Worm (Caenorhabditis elegans) whole organism, late embryonic: ENCODE results near the gene F56D5.9.

Source experiments
- C08G9.2 ChIP-seq: sonication (generic microtip); optimal IDR thresholded peaks from 2 replicates; lab custom pipeline; 2016; ENCODE audit warnings: mild to moderate bottlenecking, missing genetic modification characterization, moderate library complexity, missing compliant biosample characterization
- C38D4.7 ChIP-seq: fragments of 200-800 bp; sonication (Bioruptor generic); optimal IDR thresholded peaks from 2 replicates; lab custom pipeline; 2018; ENCODE audit warnings: mild to moderate bottlenecking, missing genetic modification characterization, moderate library complexity, missing compliant biosample characterization
- F13H6.1 ChIP-seq: sonication (generic microtip); optimal IDR thresholded peaks from 2 replicates; lab custom pipeline; 2016; ENCODE audit warnings: missing genetic modification characterization, missing compliant biosample characterization
- T23F11.4 ChIP-seq: fragments of 200-800 bp; sonication (Bioruptor generic); optimal IDR thresholded peaks from 2 replicates; lab custom pipeline; 2018; ENCODE audit warnings: mild to moderate bottlenecking, missing genetic modification characterization, missing compliant biosample characterization
- ahr-1 ChIP-seq: sonication (generic microtip); optimal IDR thresholded peaks from 2 replicates; lab custom pipeline; 2016; ENCODE audit warnings: missing genetic modification characterization, missing compliant biosample characterization
- ceh-2 ChIP-seq: sonication (generic microtip); optimal IDR thresholded peaks from 2 replicates; lab custom pipeline; 2016; ENCODE audit warnings: missing genotype, missing genetic modification characterization, missing compliant biosample characterization
- ceh-24 ChIP-seq: sonication (generic microtip); optimal IDR thresholded peaks from 2 replicates; lab custom pipeline; 2016; ENCODE audit warnings: mild to moderate bottlenecking, missing genetic modification characterization, missing compliant biosample characterization
- ceh-31 ChIP-seq: sonication (generic microtip); optimal IDR thresholded peaks from 2 replicates; lab custom pipeline; 2016; ENCODE audit warnings: missing genetic modification characterization, missing compliant biosample characterization
- ceh-48 ChIP-seq: sonication (generic microtip); optimal IDR thresholded peaks from 2 replicates; lab custom pipeline; 2016; ENCODE audit warnings: missing genetic modification characterization, inconsistent platforms, missing compliant biosample characterization
- ceh-6 ChIP-seq: fragments of 200-800 bp; sonication (Bioruptor generic); optimal IDR thresholded peaks from 2 replicates; lab custom pipeline; 2018; ENCODE audit warnings: mild to moderate bottlenecking, missing genetic modification characterization, missing compliant biosample characterization
- che-1 ChIP-seq: sonication (generic microtip); optimal IDR thresholded peaks from 2 replicates; lab custom pipeline; 2016; ENCODE audit warnings: mild to moderate bottlenecking, missing genetic modification characterization, missing compliant biosample characterization
- dmd-4 ChIP-seq: sonication (generic microtip); optimal IDR thresholded peaks from 2 replicates; lab custom pipeline; 2016; ENCODE audit warnings: borderline replicate concordance, missing genetic modification characterization, missing compliant biosample characterization
- elt-2 ChIP-seq: sonication (generic microtip); optimal IDR thresholded peaks from 2 replicates; lab custom pipeline; 2016; ENCODE audit warnings: missing genetic modification reagents, missing genetic modification characterization, missing compliant biosample characterization
- ets-4 ChIP-seq: sonication (generic microtip); optimal IDR thresholded peaks from 2 replicates; lab custom pipeline; 2016; ENCODE audit warnings: missing genetic modification characterization, missing compliant biosample characterization
- fax-1 ChIP-seq: sonication (generic microtip); optimal IDR thresholded peaks from 2 replicates; lab custom pipeline; 2016; ENCODE audit warnings: missing genotype, missing genetic modification characterization, missing compliant biosample characterization
- fkh-6 ChIP-seq: sonication (generic microtip); optimal IDR thresholded peaks from 2 replicates; lab custom pipeline; 2016; ENCODE audit warnings: missing genetic modification characterization, missing compliant biosample characterization
- gmeb-2 ChIP-seq: sonication (generic microtip); optimal IDR thresholded peaks from 2 replicates; lab custom pipeline; 2016; ENCODE audit warnings: missing genetic modification characterization, inconsistent platforms, missing compliant biosample characterization
- hlh-13 ChIP-seq: fragments of 200-800 bp; sonication (Bioruptor generic); optimal IDR thresholded peaks from 2 replicates; lab custom pipeline; 2018; ENCODE audit warnings: mild to moderate bottlenecking, missing genetic modification characterization, missing compliant biosample characterization
- hlh-15 ChIP-seq: sonication (generic microtip); optimal IDR thresholded peaks from 2 replicates; lab custom pipeline; 2016; ENCODE audit warnings: missing genetic modification characterization, missing compliant biosample characterization
- hlh-30 ChIP-seq: sonication (generic microtip); optimal IDR thresholded peaks from 2 replicates; lab custom pipeline; 2017; ENCODE audit warnings: antibody characterized with exemption, missing genetic modification characterization, missing compliant biosample characterization; ENCODE audit not compliant: insufficient read depth
- lin-11 ChIP-seq: fragments of 200-800 bp; sonication (Bioruptor generic); optimal IDR thresholded peaks from 2 replicates; lab custom pipeline; 2018; ENCODE audit warnings: mild to moderate bottlenecking, missing genetic modification characterization, missing compliant biosample characterization
- madf-2 ChIP-seq: sonication (generic microtip); optimal IDR thresholded peaks from 2 replicates; lab custom pipeline; 2017; ENCODE audit warnings: missing genetic modification characterization, missing compliant biosample characterization
- nfya-1 ChIP-seq: sonication (generic microtip); optimal IDR thresholded peaks from 2 replicates; lab custom pipeline; 2017; ENCODE audit warnings: missing genetic modification characterization, mild to moderate bottlenecking, missing compliant biosample characterization, antibody characterized with exemption, moderate library complexity
- nhr-11 ChIP-seq: fragments of 150-350 bp; optimal IDR thresholded peaks from 2 replicates; lab custom pipeline; 2014; ENCODE audit warnings: missing biosample characterization, missing genetic modification characterization
- npax-4 ChIP-seq: sonication (generic microtip); optimal IDR thresholded peaks from 2 replicates; lab custom pipeline; 2016; ENCODE audit warnings: missing genetic modification characterization, missing compliant biosample characterization
- pat-9 ChIP-seq: fragments of 200-800 bp; sonication (Bioruptor generic); optimal IDR thresholded peaks from 2 replicates; lab custom pipeline; 2018; ENCODE audit warnings: mild to moderate bottlenecking, missing genetic modification characterization, moderate library complexity, missing compliant biosample characterization
- pax-1 ChIP-seq: fragments of 150-350 bp; optimal IDR thresholded peaks from 2 replicates; lab custom pipeline; 2014; ENCODE audit warnings: missing biosample characterization, missing genetic modification characterization
- pqm-1 ChIP-seq: sonication (generic microtip); optimal IDR thresholded peaks from 2 replicates; lab custom pipeline; 2016; ENCODE audit warnings: missing genetic modification characterization, missing compliant biosample characterization
- ref-2 ChIP-seq: sonication (generic microtip); optimal IDR thresholded peaks from 2 replicates; lab custom pipeline; 2016; ENCODE audit warnings: missing genetic modification characterization, missing compliant biosample characterization
- sox-2 ChIP-seq: fragments of 200-800 bp; sonication (Bioruptor generic); IDR thresholded peaks from 2 replicates; pipeline ENCODE4 v1.3.6; 2022; ENCODE audit warnings: missing genetic modification reagents, missing genetic modification characterization, missing compliant biosample characterization
- tbx-2 ChIP-seq: sonication (generic microtip); optimal IDR thresholded peaks from 2 replicates; lab custom pipeline; 2016; ENCODE audit warnings: missing genetic modification characterization, missing compliant biosample characterization
- unc-42 ChIP-seq: sonication (generic microtip); optimal IDR thresholded peaks from 2 replicates; lab custom pipeline; 2016; ENCODE audit warnings: missing genotype, missing genetic modification characterization, missing compliant biosample characterization
- unc-86 ChIP-seq: sonication (generic microtip); optimal IDR thresholded peaks from 2 replicates; lab custom pipeline; 2016; ENCODE audit warnings: missing genetic modification characterization, missing compliant biosample characterization

F56D5.9 gene

DNA sequence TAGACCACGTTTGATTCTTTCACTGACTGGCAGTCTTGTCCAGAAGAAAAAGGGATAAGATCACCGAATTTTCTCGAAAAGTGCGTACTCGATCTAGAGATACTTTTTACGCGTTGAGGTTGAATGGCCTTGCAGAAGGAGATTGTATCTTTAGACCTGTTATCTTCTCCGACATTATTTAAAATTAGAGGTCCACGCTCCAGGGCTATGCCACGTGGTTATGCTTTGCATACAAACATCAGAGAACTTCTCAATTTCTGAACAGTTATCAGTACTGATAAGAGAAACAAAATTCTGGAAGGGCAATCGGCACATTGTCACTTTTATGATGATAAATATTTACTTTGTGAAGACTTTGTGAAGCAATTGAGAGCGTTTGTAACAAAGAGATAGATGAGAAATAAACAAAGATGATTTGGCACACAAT lies 19.8 kb upstream of the F56D5.9 start:
- no peak for TF ChIP-seq ref-2 (tag; lab: Kevin White, UChicago)
- TF ChIP-seq elt-2 (tag; lab: Kevin White, UChicago) = peak; percentile 93
- TF ChIP-seq pax-1 (tag; lab: Kevin White, UChicago) = no peak
- no peak for TF ChIP-seq ahr-1 (tag; lab: Kevin White, UChicago)
- no peak for TF ChIP-seq F13H6.1 (tag; lab: Kevin White, UChicago)
- TF ChIP-seq hlh-15 = no peak
- TF ChIP-seq hlh-13 = no peak
- TF ChIP-seq dmd-4 (tag; lab: Kevin White, UChicago) = no peak

DNA sequence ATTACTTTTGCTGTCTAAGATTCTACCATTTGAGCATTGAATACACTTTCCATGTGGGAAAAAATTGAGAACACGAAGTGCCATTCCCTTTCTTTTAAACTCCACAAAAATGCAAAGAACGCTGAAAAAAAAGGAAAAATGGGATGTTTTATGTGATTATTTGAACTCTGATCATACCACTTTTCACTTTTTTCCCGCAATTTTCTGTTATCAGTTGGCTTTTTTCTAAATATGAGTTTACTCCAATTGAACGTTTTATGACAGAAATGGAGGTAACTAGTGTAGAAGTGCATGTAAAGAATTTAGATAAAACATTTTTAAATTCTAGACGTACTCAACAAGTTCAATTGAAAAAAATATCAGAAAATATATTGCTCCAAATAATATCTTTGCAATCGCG lies 19.1 kb upstream of the F56D5.9 start:
- TF ChIP-seq nfya-1 (tag; lab: Kevin White, UChicago) = no peak
- no peak for TF ChIP-seq gmeb-2 (tag; lab: Kevin White, UChicago)
- no peak for TF ChIP-seq hlh-13
- TF ChIP-seq ets-4 (tag; lab: Kevin White, UChicago) = no peak
- no peak for TF ChIP-seq unc-42 (tag; lab: Kevin White, UChicago)
- TF ChIP-seq, all 69 proteins: peak for 0

DNA sequence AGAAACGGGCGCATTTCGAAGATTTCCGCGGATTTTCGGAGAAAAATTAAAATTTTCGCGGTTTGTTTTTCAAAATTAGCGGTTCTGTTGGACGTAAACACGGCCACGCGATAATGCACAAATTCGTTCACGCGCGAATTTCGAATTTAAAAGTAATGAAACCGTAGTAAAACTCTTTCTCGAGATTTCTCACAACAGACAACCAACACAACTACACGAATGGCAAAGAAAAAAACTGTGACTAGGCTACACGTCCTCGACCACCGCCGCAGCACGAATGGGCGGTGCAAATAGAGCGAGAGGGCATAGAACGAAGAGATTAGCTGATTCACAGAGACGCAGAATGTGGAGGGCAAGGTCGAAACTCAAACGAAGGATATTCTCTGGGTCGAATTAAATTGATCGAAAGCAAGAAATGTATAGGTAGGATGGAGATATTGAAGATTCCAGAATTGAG lies 18.6 kb upstream of the F56D5.9 start, which contains the start of gene idh-1:
TSS of gene idh-1 (minus strand) at position 228 of the 457 bp plus-strand sequence.
- TF ChIP-seq hlh-13 (no peak), C08G9.2 (no peak), elt-2 (tag; lab: Kevin White, UChicago) (no peak), pat-9 (tag; lab: Kevin White, UChicago) (no peak), T23F11.4 (no peak), dmd-4 (tag; lab: Kevin White, UChicago) (no peak), unc-42 (tag; lab: Kevin White, UChicago) (no peak), ceh-31 (tag; lab: Kevin White, UChicago) (peak; percentile 6), C38D4.7 (GFP tag; lab: Kevin White, UChicago) (no peak), ceh-24 (tag; lab: Kevin White, UChicago) (no peak), ceh-48 (tag; lab: Kevin White, UChicago) (no peak), nhr-11 (tag; lab: Kevin White, UChicago) (no peak), lin-11 (tag; lab: Kevin White, UChicago) (no peak), che-1 (tag; lab: Kevin White, UChicago) (no peak), nfya-1 (tag; lab: Kevin White, UChicago) (peak; percentile 12), hlh-15 (no peak), fax-1 (tag; lab: Kevin White, UChicago) (no peak), fkh-6 (tag; lab: Kevin White, UChicago) (no peak), tbx-2 (tag; lab: Kevin White, UChicago) (peak; percentile 14), ets-4 (tag; lab: Kevin White, UChicago) (no peak), ceh-2 (tag; lab: Kevin White, UChicago) (peak; percentile 1)

DNA sequence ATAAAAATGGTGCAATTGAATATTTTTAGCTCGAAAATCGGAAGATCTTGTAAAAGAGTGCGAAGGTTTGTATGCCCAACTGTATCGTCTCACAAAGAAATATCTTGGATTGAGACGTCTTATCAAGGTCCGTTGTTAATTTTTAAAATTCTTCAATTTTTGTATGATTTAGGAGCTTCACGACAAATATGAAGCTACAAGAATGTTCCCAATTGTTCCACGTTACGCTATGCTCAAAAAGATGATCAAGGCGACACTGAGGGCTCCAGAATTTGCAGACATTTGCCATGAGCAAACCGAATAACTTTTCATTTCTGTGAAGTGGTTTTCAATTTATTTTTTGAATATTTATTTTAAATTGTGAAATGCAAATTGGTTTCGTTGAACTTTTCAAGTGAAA lies 16.4 kb upstream of the F56D5.9 start:
- TF ChIP-seq ceh-6 (GFP tag; lab: Kevin White, UChicago) = no peak
- no peak for TF ChIP-seq unc-42 (tag; lab: Kevin White, UChicago)
- TF ChIP-seq unc-86 = no peak
- TF ChIP-seq npax-4 (tag; lab: Kevin White, UChicago) = no peak
- no peak for TF ChIP-seq ref-2 (tag; lab: Kevin White, UChicago)
- no peak for TF ChIP-seq ceh-31 (tag; lab: Kevin White, UChicago)
- no peak for TF ChIP-seq hlh-30 (tag; lab: Kevin White, UChicago)
- TF ChIP-seq ahr-1 (tag; lab: Kevin White, UChicago) = no peak
- no peak for TF ChIP-seq sox-2 (GFP tag; lab: Robert Waterston, UW)
- TF ChIP-seq dmd-4 (tag; lab: Kevin White, UChicago) = no peak
- no peak for TF ChIP-seq che-1 (tag; lab: Kevin White, UChicago)
- no peak for TF ChIP-seq pqm-1 (tag; lab: Kevin White, UChicago)
- no peak for TF ChIP-seq pat-9 (tag; lab: Kevin White, UChicago)
- no peak for TF ChIP-seq madf-2 (tag; lab: Kevin White, UChicago)
